Worm (Caenorhabditis elegans): Measurements from ENCODE around the gene dot-1.2.

Gene dot-1.2

ce11 chrX:11854432-11854831 lies 14.7 kb downstream of the dot-1.2 start:
- TF ChIP-seq tlf-1 (GFP tag; optimal IDR thresholded peaks at IDR 0.05): no peak
- TF ChIP-seq nhr-80 (tag; optimal IDR thresholded peaks at IDR 0.05): peak; percentile 58

ce11 chrX:11852494-11852893 lies 16.7 kb downstream of the dot-1.2 start, which contains the start of gene xtr-1:
Gene xtr-1 (plus strand): TSS chrX:11852794.
- TF ChIP-seq nfya-1 (tag; optimal IDR thresholded peaks at IDR 0.05; ENCODE audit: borderline replicate concordance, insufficient read depth) (no peak), him-1 (tag; optimal IDR thresholded peaks at IDR 0.05) (no peak), lin-40 (tag; optimal IDR thresholded peaks at IDR 0.05) (no peak), lsl-1 (GFP tag; optimal IDR thresholded peaks at IDR 0.05) (no peak), rcor-1 (GFP tag; IDR thresholded peaks at IDR 0.05) (no peak), K11D2.4 (GFP tag; IDR thresholded peaks at IDR 0.05) (no peak), tlf-1 (GFP tag; optimal IDR thresholded peaks at IDR 0.05) (no peak), B0035.1 (tag; optimal IDR thresholded peaks at IDR 0.05) (no peak)

ce11 chrX:11850572-11850971 lies 18.6 kb downstream of the dot-1.2 start, which contains the start of gene F54F7.14:
Gene F54F7.14 (plus strand): TSS chrX:11850872.
- no peak for TF ChIP-seq sea-2 (GFP tag; IDR thresholded peaks at IDR 0.05)
- TF ChIP-seq hsf-1 (GFP tag; IDR thresholded peaks at IDR 0.05): no peak
- no peak for TF ChIP-seq F49E8.2 (tag; optimal IDR thresholded peaks at IDR 0.05; ENCODE audit: insufficient read depth)
- TF ChIP-seq lsy-27 (tag; optimal IDR thresholded peaks at IDR 0.05; ENCODE audit: borderline replicate concordance, insufficient read depth): no peak
- no peak for TF ChIP-seq D2030.7 (GFP tag; IDR thresholded peaks at IDR 0.05)

- TF ChIP-seq lin-26 (GFP tag; IDR thresholded peaks at IDR 0.05) (no peak), B0336.3 (GFP tag; IDR thresholded peaks at IDR 0.05) (no peak), sdz-38 (tag; optimal IDR thresholded peaks at IDR 0.05) (no peak), hlh-26 (GFP tag; conservative IDR thresholded peaks at IDR 0.05) (no peak), F10E7.11 (tag; optimal IDR thresholded peaks at IDR 0.05) (no peak), sptf-2 (GFP tag; optimal IDR thresholded peaks at IDR 0.05) (no peak), B0019.2 (GFP tag; conservative IDR thresholded peaks at IDR 0.05) (no peak), attf-6 (GFP tag; IDR thresholded peaks at IDR 0.05) (no peak), ceh-100 (GFP tag; IDR thresholded peaks at IDR 0.05) (no peak), zfh-2 (GFP tag; conservative IDR thresholded peaks at IDR 0.05) (no peak), die-1 (tag; optimal IDR thresholded peaks at IDR 0.05) (no peak)
Observed at ce11 chrX:11850082-11850481, 19.1 kb downstream of the dot-1.2 start, which contains the start of gene F54F7.3. Gene F54F7.3 (minus strand): TSS chrX:11850182.

ce11 chrX:11848618-11849017 lies 20.5 kb downstream of the dot-1.2 start, which contains the start of gene F54F7.9:
Gene F54F7.9 (minus strand): TSS chrX:11848718.
- TF ChIP-seq pha-4 (tag; optimal IDR thresholded peaks at IDR 0.05) (no peak), zim-3 (tag; optimal IDR thresholded peaks at IDR 0.05) (no peak), sea-2 (GFP tag; IDR thresholded peaks at IDR 0.05) (no peak), ztf-28 (GFP tag; IDR thresholded peaks at IDR 0.05) (no peak), K11D2.4 (GFP tag; IDR thresholded peaks at IDR 0.05) (no peak), ZK185.1 (tag; optimal IDR thresholded peaks at IDR 0.05; ENCODE audit: poor library complexity, severe bottlenecking) (no peak), rec-8 (tag; optimal IDR thresholded peaks at IDR 0.05) (no peak), lag-1 (GFP tag; IDR thresholded peaks at IDR 0.05) (no peak), T07F8.4 (tag; optimal IDR thresholded peaks at IDR 0.05) (no peak), repo-1 (tag; optimal IDR thresholded peaks at IDR 0.05) (no peak), zfh-2 (GFP tag; conservative IDR thresholded peaks at IDR 0.05) (no peak), F57C9.4 (tag; optimal IDR thresholded peaks at IDR 0.05) (no peak), snpc-1.3 (tag; optimal IDR thresholded peaks at IDR 0.05; ENCODE audit: insufficient read depth) (no peak), Y79H2A.3 (GFP tag; conservative IDR thresholded peaks at IDR 0.05) (no peak), ets-4 (GFP tag; optimal IDR thresholded peaks at IDR 0.05) (no peak), dox-1 (GFP tag; IDR thresholded peaks at IDR 0.05) (no peak)
